Worm (Caenorhabditis elegans) whole organism, young adult: ENCODE results near the gene fbxc-14.
"Not testable (repeated sequence)": the region's sequence is repeated elsewhere in the genome, so short reads cannot be mapped to it uniquely, and the experiment has no call there.

Source experiments
- B0035.1 ChIP-seq: sonication (generic microtip); optimal IDR thresholded peaks from 2 replicates; lab custom pipeline; 2016; ENCODE audit warnings: missing genetic modification characterization, mild to moderate bottlenecking, missing compliant biosample characterization, missing genotype, missing genetic modification reagents
- B0261.1 ChIP-seq: sonication (generic microtip); optimal IDR thresholded peaks from 2 replicates; lab custom pipeline; 2016; ENCODE audit warnings: mild to moderate bottlenecking, missing genetic modification characterization, moderate library complexity, missing compliant biosample characterization
- B0336.3 ChIP-seq: fragments of 200-800 bp; sonication (Bioruptor generic); IDR thresholded peaks from 2 replicates; pipeline ENCODE4 v1.3.6; 2022; ENCODE audit warnings: missing genetic modification characterization, missing compliant biosample characterization
- C17E4.6 ChIP-seq: fragments of 200-800 bp; sonication (Bioruptor generic); IDR thresholded peaks from 2 replicates; pipeline ENCODE4 v1.3.6; 2022; ENCODE audit warnings: missing genetic modification reagents, missing genetic modification characterization, missing compliant biosample characterization
- F33H1.4 ChIP-seq: fragments of 200-800 bp; sonication (Bioruptor generic); IDR thresholded peaks from 2 replicates; pipeline ENCODE4 v1.3.6; 2022; ENCODE audit warnings: missing genetic modification reagents, missing genetic modification characterization, missing compliant biosample characterization
- F39B2.1 ChIP-seq: fragments of 200-800 bp; sonication (Bioruptor generic); IDR thresholded peaks from 2 replicates; pipeline ENCODE4 v1.3.6; 2022; ENCODE audit warnings: missing genetic modification reagents, missing genetic modification characterization, missing compliant biosample characterization
- F49E8.2 ChIP-seq: sonication (generic microtip); optimal IDR thresholded peaks from 3 replicates; lab custom pipeline; 2017; ENCODE audit warnings: missing genetic modification characterization, mild to moderate bottlenecking, missing compliant biosample characterization, antibody characterized with exemption, moderate library complexity; ENCODE audit not compliant: insufficient read depth
- F57A8.1 ChIP-seq: fragments of 200-800 bp; sonication (Bioruptor generic); optimal IDR thresholded peaks from 2 replicates; lab custom pipeline; 2018; ENCODE audit warnings: mild to moderate bottlenecking, missing genetic modification characterization, moderate library complexity, missing compliant biosample characterization
- T26A5.8 ChIP-seq: sonication (generic microtip); optimal IDR thresholded peaks from 2 replicates; lab custom pipeline; 2016; ENCODE audit warnings: missing genetic modification characterization, missing compliant biosample characterization
- Y56A3A.18 ChIP-seq: fragments of 200-800 bp; sonication (Bioruptor generic); IDR thresholded peaks from 2 replicates; pipeline ENCODE4 v1.3.6; 2022; ENCODE audit warnings: missing genetic modification reagents, missing genetic modification characterization, missing compliant biosample characterization
- Y67H2A.10 ChIP-seq: fragments of 200-800 bp; sonication (Bioruptor generic); conservative IDR thresholded peaks from 2 replicates; pipeline ENCODE4 v1.3.6; 2022; ENCODE audit warnings: missing genetic modification reagents, missing genetic modification characterization, missing compliant biosample characterization
- atf-7 ChIP-seq: sonication (generic microtip); optimal IDR thresholded peaks from 2 replicates; lab custom pipeline; 2017; ENCODE audit warnings: mild to moderate bottlenecking, missing genetic modification characterization, missing compliant biosample characterization
- egl-18 ChIP-seq: fragments of 200-800 bp; sonication (Bioruptor generic); IDR thresholded peaks from 2 replicates; pipeline ENCODE4 v1.3.6; 2022; ENCODE audit warnings: missing genetic modification reagents, missing genetic modification characterization, missing compliant biosample characterization
- ekl-4 ChIP-seq: fragments of 200-800 bp; sonication (Bioruptor generic); IDR thresholded peaks from 2 replicates; pipeline ENCODE4 v1.3.6; 2022; ENCODE audit warnings: missing genetic modification reagents, missing genetic modification characterization, missing compliant biosample characterization
- gei-17 ChIP-seq: fragments of 200-800 bp; sonication (Bioruptor generic); optimal IDR thresholded peaks from 2 replicates; lab custom pipeline; 2018; ENCODE audit warnings: mild to moderate bottlenecking, missing genetic modification characterization, missing compliant biosample characterization
- him-1 ChIP-seq: sonication (generic microtip); optimal IDR thresholded peaks from 2 replicates; lab custom pipeline; 2016; ENCODE audit warnings: missing genotype, missing genetic modification reagents, missing genetic modification characterization, missing compliant biosample characterization
- hlh-26 ChIP-seq: fragments of 200-800 bp; sonication (Bioruptor generic); conservative IDR thresholded peaks from 2 replicates; pipeline ENCODE4 v1.3.6; 2022; ENCODE audit warnings: missing genetic modification reagents, missing genetic modification characterization, missing compliant biosample characterization
- hmg-20 ChIP-seq: fragments of 200-800 bp; sonication (Bioruptor generic); IDR thresholded peaks from 2 replicates; pipeline ENCODE4 v1.3.6; 2022; ENCODE audit warnings: missing genetic modification reagents, missing genetic modification characterization, missing compliant biosample characterization
- hsf-1 ChIP-seq: fragments of 200-800 bp; sonication (Bioruptor generic); IDR thresholded peaks from 2 replicates; pipeline ENCODE4 v1.3.6; 2022; ENCODE audit warnings: missing genetic modification reagents, missing genetic modification characterization, missing compliant biosample characterization
- lin-26 ChIP-seq: fragments of 200-800 bp; sonication (Bioruptor generic); IDR thresholded peaks from 2 replicates; pipeline ENCODE4 v1.3.6; 2022; ENCODE audit warnings: missing genetic modification reagents, missing genetic modification characterization, missing compliant biosample characterization
- madf-3 ChIP-seq: fragments of 200-800 bp; sonication (Bioruptor generic); IDR thresholded peaks from 2 replicates; pipeline ENCODE4 v1.3.6; 2022; ENCODE audit warnings: missing genetic modification reagents, missing genetic modification characterization, missing compliant biosample characterization
- nhr-27 ChIP-seq: fragments of 200-800 bp; sonication (Bioruptor generic); optimal IDR thresholded peaks from 2 replicates; lab custom pipeline; 2018; ENCODE audit warnings: mild to moderate bottlenecking, missing genetic modification characterization, moderate library complexity, missing compliant biosample characterization
- nhr-90 ChIP-seq: sonication (generic microtip); optimal IDR thresholded peaks from 2 replicates; lab custom pipeline; 2016; ENCODE audit warnings: missing genotype, mild to moderate bottlenecking, missing genetic modification characterization, missing compliant biosample characterization
- rec-8 ChIP-seq, 2 experiments: sonication (generic microtip); optimal IDR thresholded peaks; 2 replicates each; lab custom pipeline; 2016; ENCODE audit warnings: mild to moderate bottlenecking in 2 of 2, missing genetic modification characterization in 2 of 2, missing genetic modification reagents in 2 of 2, missing genotype in 2 of 2, missing biosample characterization in 1 of 2, missing compliant biosample characterization in 1 of 2, moderate library complexity in 1 of 2
- tbx-9 ChIP-seq: sonication (generic microtip); optimal IDR thresholded peaks from 2 replicates; lab custom pipeline; 2016; ENCODE audit warnings: borderline replicate concordance, missing genetic modification characterization, inconsistent platforms, missing compliant biosample characterization
- unc-130 ChIP-seq: sonication (generic microtip); optimal IDR thresholded peaks from 2 replicates; lab custom pipeline; 2016; ENCODE audit warnings: missing genetic modification reagents, missing genetic modification characterization, missing compliant biosample characterization
- unc-62 ChIP-seq: fragments of 150-350 bp; optimal IDR thresholded peaks from 2 replicates; lab custom pipeline; 2014; ENCODE audit warnings: missing biosample characterization, missing genetic modification reagents, missing genetic modification characterization
- zfh-2 ChIP-seq: fragments of 200-800 bp; sonication (Bioruptor generic); conservative IDR thresholded peaks from 2 replicates; pipeline ENCODE4 v1.3.6; 2022; ENCODE audit warnings: missing genetic modification reagents, missing genetic modification characterization, missing compliant biosample characterization
- ztf-26 ChIP-seq: sonication (generic microtip); optimal IDR thresholded peaks from 2 replicates; lab custom pipeline; 2017; ENCODE audit warnings: missing genetic modification characterization, missing compliant biosample characterization

Gene fbxc-14

ce11 chrII:958618-959017 lies 15.5 kb upstream of the fbxc-14 start, which contains the start of gene sdz-4 (continued):
- TF ChIP-seq F57A8.1 (GFP tag; lab: Kevin White, UChicago) (no peak), B0035.1 (tag; lab: Kevin White, UChicago) (no peak), gei-17 (no peak)
- TF ChIP-seq, all 124 proteins: peak for 0

- TF ChIP-seq egl-18 (GFP tag; lab: Robert Waterston, UW) (0 out of 2 replicates have a peak, but pooled peaks have one; percentile 29), T26A5.8 (tag; lab: Kevin White, UChicago) (no peak), ztf-26 (tag; lab: Kevin White, UChicago) (no peak), tbx-9 (no peak), gei-17 (no peak), F49E8.2 (tag; lab: Kevin White, UChicago) (no peak), ekl-4 (GFP tag; lab: Robert Waterston, UW) (no peak), madf-3 (GFP tag; lab: Robert Waterston, UW) (0 out of 2 replicates have a peak, but pooled peaks have one; percentile 36)
Measured at ce11 chrII:960218-960617, 13.9 kb upstream of the fbxc-14 start, which contains the start of the genes C32B5.18 and C32B5.7. Gene C32B5.18 (plus strand): TSS chrII:960518. Gene C32B5.7 (plus strand): TSS chrII:960528.

DNA sequence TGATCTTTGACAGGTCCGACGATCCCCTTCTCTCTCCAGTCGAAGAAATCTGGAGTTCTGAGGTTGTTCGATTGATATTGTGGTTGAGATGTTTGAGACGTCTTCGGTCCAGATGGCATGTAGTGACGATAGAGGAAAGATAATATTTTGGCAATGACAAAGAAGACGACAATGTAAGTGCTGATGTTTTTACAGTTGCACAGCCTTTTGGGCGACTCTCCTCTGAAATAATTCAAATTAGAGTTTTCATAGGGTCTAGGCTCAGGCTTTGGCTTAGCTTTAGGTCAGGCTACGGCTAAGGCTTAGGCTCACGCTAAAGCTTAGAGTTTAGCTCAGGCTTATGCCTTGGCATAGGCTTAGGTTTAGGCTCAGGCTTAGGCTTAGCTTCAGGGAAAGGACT lies 12.1 kb upstream of the fbxc-14 start, which contains the start of gene C32B5.13:
TSS of gene C32B5.13 (minus strand) at position 101 of the 400 bp plus-strand sequence.
- TF ChIP-seq Y56A3A.18 (no peak), C17E4.6 (GFP tag; lab: Robert Waterston, UW) (no peak), lin-26 (GFP tag; lab: Robert Waterston, UW) (0 out of 2 replicates have a peak, but pooled peaks have one; percentile 24), F39B2.1 (GFP tag; lab: Robert Waterston, UW) (no peak), Y67H2A.10 (GFP tag; lab: Robert Waterston, UW) (no peak)

DNA sequence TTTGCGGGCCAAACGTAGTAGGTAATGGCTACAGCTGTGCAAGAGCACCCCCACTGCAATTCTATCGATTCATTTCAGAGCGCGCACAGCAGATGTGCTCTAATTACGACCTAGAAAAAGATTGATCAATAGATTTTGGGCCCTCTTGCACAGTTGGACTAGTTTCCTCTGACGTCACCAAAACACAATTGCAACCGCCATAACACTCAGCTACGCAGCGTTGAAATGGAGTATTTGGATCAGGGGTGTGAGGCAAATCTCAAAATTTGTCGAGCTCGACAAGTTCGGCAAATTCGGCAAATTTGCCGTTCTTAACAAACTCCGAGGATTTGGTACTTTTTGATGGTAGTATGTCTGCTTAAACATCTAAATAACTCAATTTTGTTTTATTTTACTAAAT lies 7.1 kb upstream of the fbxc-14 start, which contains the start of gene fbxc-18:
TSS of gene fbxc-18 (minus strand) at position 101 of the 400 bp plus-strand sequence.
- not testable (repeated sequence) for TF ChIP-seq atf-7 (tag; lab: Kevin White, UChicago); rec-8 (tag; optimal IDR thresholded peaks at IDR 0.05; lab: Kevin White, UChicago); hsf-1 (GFP tag; lab: Robert Waterston, UW)

- not testable (repeated sequence) for TF ChIP-seq ekl-4 (GFP tag; lab: Robert Waterston, UW); tbx-9; B0336.3 (GFP tag; lab: Robert Waterston, UW)
Measured at ce11 chrII:968106-968505, 6.0 kb upstream of the fbxc-14 start, which contains the start of gene C32B5.6. Gene C32B5.6 (plus strand): TSS chrII:968406.

- TF ChIP-seq nhr-27 (tag; lab: Kevin White, UChicago): no peak
- no peak for TF ChIP-seq B0261.1 (tag; lab: Kevin White, UChicago)
- no peak for TF ChIP-seq hmg-20
- no peak for TF ChIP-seq F33H1.4
- TF ChIP-seq unc-62 (GFP tag; lab: Kevin White, UChicago): no peak
- no peak for TF ChIP-seq egl-18 (GFP tag; lab: Robert Waterston, UW)
- no peak for TF ChIP-seq him-1 (tag; lab: Kevin White, UChicago)
- TF ChIP-seq unc-130 (GFP tag; lab: Kevin White, UChicago): no peak
- no peak for TF ChIP-seq ztf-26 (tag; lab: Kevin White, UChicago)
- TF ChIP-seq hlh-26 (GFP tag; lab: Robert Waterston, UW): no peak
- no peak for TF ChIP-seq zfh-2 (GFP tag; lab: Robert Waterston, UW)
- TF ChIP-seq hsf-1 (GFP tag; lab: Robert Waterston, UW): no peak
- no peak for TF ChIP-seq nhr-90 (tag; lab: Kevin White, UChicago)
Measured at ce11 chrII:972850-973249, 1.2 kb upstream of the fbxc-14 start, which contains the start of gene C32B5.15. Gene C32B5.15 (minus strand): TSS chrII:972950.
